Fruit fly (Drosophila melanogaster) whole organism, embryonic: ENCODE data around the gene Spt7.
A peak's percentile ranks its signal among the peaks of the same experiment; 100 is the strongest.

Experiments used
- ATbp ChIP-seq: fragments of 200-800 bp; sonication (Bioruptor generic); optimal IDR thresholded peaks from 2 replicates; lab custom pipeline; 2017; ENCODE audit warnings: missing biosample characterization, mild to moderate bottlenecking, missing genetic modification characterization, missing genetic modification reagents
- CG11456 ChIP-seq: fragments of 200-800 bp; sonication (Bioruptor generic); IDR thresholded peaks from 3 replicates; pipeline ENCODE4 v1.3.6; 2022; ENCODE audit warnings: missing biosample characterization, missing genetic modification characterization
- CG12104 ChIP-seq: fragments of 200-800 bp; sonication (Bioruptor generic); optimal IDR thresholded peaks from 3 replicates; lab custom pipeline; 2016; ENCODE audit warnings: missing biosample characterization, missing genetic modification characterization
- CG13424 ChIP-seq: fragments of 200-800 bp; sonication (Bioruptor generic); optimal IDR thresholded peaks from 2 replicates; lab custom pipeline; 2019; ENCODE audit warnings: missing biosample characterization, mild to moderate bottlenecking, missing genetic modification characterization, moderate library complexity
- CG13624 ChIP-seq: fragments of 200-800 bp; sonication (Bioruptor generic); optimal IDR thresholded peaks from 2 replicates; lab custom pipeline; 2016; ENCODE audit warnings: missing biosample characterization, missing genetic modification characterization
- CG1602 ChIP-seq: fragments of 200-800 bp; sonication (Bioruptor generic); optimal IDR thresholded peaks from 3 replicates; lab custom pipeline; 2016; ENCODE audit warnings: missing biosample characterization, missing genetic modification characterization
- CG16813 ChIP-seq: fragments of 200-800 bp; sonication (Bioruptor generic); IDR thresholded peaks from 3 replicates; pipeline ENCODE4 v1.3.6; 2022; ENCODE audit warnings: missing biosample characterization, missing genetic modification characterization; ENCODE audit not compliant: partially characterized antibody
- CG18764 ChIP-seq: fragments of 200-800 bp; sonication (Bioruptor generic); optimal IDR thresholded peaks from 3 replicates; lab custom pipeline; 2016; ENCODE audit warnings: missing biosample characterization, missing genetic modification characterization
- CG33557 ChIP-seq: fragments of 200-800 bp; sonication (Bioruptor generic); optimal IDR thresholded peaks from 2 replicates; lab custom pipeline; 2019; ENCODE audit warnings: missing biosample characterization, mild to moderate bottlenecking, missing genetic modification characterization, moderate library complexity
- CG3847 ChIP-seq: fragments of 200-800 bp; sonication (Bioruptor generic); IDR thresholded peaks from 2 replicates; pipeline ENCODE4 v1.3.6; 2022; ENCODE audit warnings: missing biosample characterization, missing genetic modification characterization
- CG6254 ChIP-seq: fragments of 200-800 bp; sonication (Bioruptor generic); optimal IDR thresholded peaks from 3 replicates; lab custom pipeline; 2017; ENCODE audit warnings: mild to moderate bottlenecking, missing biosample characterization, missing genetic modification reagents, missing genetic modification characterization
- CG7357 ChIP-seq: fragments of 200-800 bp; sonication (Bioruptor generic); IDR thresholded peaks from 3 replicates; pipeline ENCODE4 v1.3.6; 2022; ENCODE audit warnings: missing biosample characterization, missing genetic modification characterization
- D19B ChIP-seq: fragments of 200-800 bp; sonication (Bioruptor generic); optimal IDR thresholded peaks from 2 replicates; lab custom pipeline; 2017; ENCODE audit warnings: missing biosample characterization, mild to moderate bottlenecking, missing genetic modification characterization
- Deaf1 ChIP-seq: fragments of 200-800 bp; optimal IDR thresholded peaks from 3 replicates; lab custom pipeline; 2019; ENCODE audit warnings: missing biosample characterization, mild to moderate bottlenecking, missing genetic modification characterization, moderate library complexity
- Dfd ChIP-seq, 2 experiments: fragments of >200 bp; optimal IDR thresholded peaks; 2 replicates each; lab custom pipeline; 2017; ENCODE audit warnings: missing biosample characterization in 2 of 2, missing genetic modification characterization in 2 of 2
- E2f2 ChIP-seq: fragments of 200-800 bp; sonication (Bioruptor generic); IDR thresholded peaks from 2 replicates; pipeline ENCODE4 v1.3.6; 2022; ENCODE audit warnings: missing biosample characterization, missing genetic modification characterization
- ERR ChIP-seq: fragments of 200-800 bp; sonication (Bioruptor generic); optimal IDR thresholded peaks from 2 replicates; lab custom pipeline; 2016; ENCODE audit warnings: missing biosample characterization, missing genetic modification characterization
- H15 ChIP-seq: fragments of 200-800 bp; sonication (Bioruptor generic); IDR thresholded peaks from 3 replicates; pipeline ENCODE4 v1.3.6; 2022; ENCODE audit warnings: missing biosample characterization, missing genetic modification characterization
- Hmr ChIP-seq: fragments of 200-800 bp; sonication (Bioruptor generic); optimal IDR thresholded peaks from 3 replicates; lab custom pipeline; 2017; ENCODE audit warnings: mild to moderate bottlenecking, missing biosample characterization, missing genetic modification reagents, missing genetic modification characterization
- Hr3 ChIP-seq: fragments of 200-800 bp; sonication (Bioruptor generic); optimal IDR thresholded peaks from 3 replicates; lab custom pipeline; 2016; ENCODE audit warnings: missing biosample characterization, missing genetic modification characterization
- NC2β ChIP-seq: fragments of 200-800 bp; sonication (Bioruptor generic); optimal IDR thresholded peaks from 2 replicates; lab custom pipeline; 2016; ENCODE audit warnings: missing biosample characterization, missing genetic modification characterization
- NfI ChIP-seq: fragments of 200-800 bp; sonication (Bioruptor generic); optimal IDR thresholded peaks from 3 replicates; lab custom pipeline; 2018; ENCODE audit warnings: missing biosample characterization, mild to moderate bottlenecking, missing genetic modification characterization, moderate library complexity
- Opbp ChIP-seq: fragments of 200-800 bp; sonication (Bioruptor generic); IDR thresholded peaks from 3 replicates; pipeline ENCODE4 v1.3.6; 2022; ENCODE audit warnings: missing biosample characterization, missing genetic modification characterization; ENCODE audit not compliant: partially characterized antibody
- Six4 ChIP-seq: fragments of 200-800 bp; sonication (Bioruptor generic); optimal IDR thresholded peaks from 2 replicates; lab custom pipeline; 2016; ENCODE audit warnings: missing biosample characterization, missing genetic modification characterization
- az2 ChIP-seq: fragments of 200-800 bp; sonication (Bioruptor generic); optimal IDR thresholded peaks from 3 replicates; lab custom pipeline; 2016; ENCODE audit warnings: missing biosample characterization, missing genetic modification characterization
- cato ChIP-seq: fragments of 200-800 bp; sonication (Bioruptor generic); optimal IDR thresholded peaks from 2 replicates; lab custom pipeline; 2016; ENCODE audit warnings: missing biosample characterization, missing genetic modification characterization, borderline replicate concordance
- chn ChIP-seq: fragments of 200-800 bp; sonication (Bioruptor generic); optimal IDR thresholded peaks from 2 replicates; lab custom pipeline; 2016; ENCODE audit warnings: missing biosample characterization, missing genetic modification characterization
- corto ChIP-seq: fragments of 200-800 bp; sonication (Bioruptor generic); optimal IDR thresholded peaks from 2 replicates; lab custom pipeline; 2016; ENCODE audit warnings: missing biosample characterization, mild to moderate bottlenecking, missing genetic modification characterization, moderate library complexity
- esg ChIP-seq: fragments of 200-800 bp; sonication (Bioruptor generic); conservative IDR thresholded peaks from 2 replicates; pipeline ENCODE4 v1.3.6; 2022; ENCODE audit warnings: missing biosample characterization, missing genetic modification characterization
- h ChIP-seq: fragments of >200 bp; optimal IDR thresholded peaks from 2 replicates; lab custom pipeline; 2017
- hkb ChIP-seq, 2 experiments: fragments of 200-800 bp in 1 of 2; fragments of >200 bp in 1 of 2; sonication (Bioruptor generic) in 1 of 2; IDR thresholded peaks in 1 of 2; optimal IDR thresholded peaks in 1 of 2; 2 replicates each; pipeline versions ENCODE4 v1.3.6 to Lab custom; 2017 to 2022; ENCODE audit warnings: missing biosample characterization in 1 of 2, missing genetic modification characterization in 1 of 2
- jigr1 ChIP-seq: fragments of 200-800 bp; sonication (Bioruptor generic); IDR thresholded peaks from 3 replicates; pipeline ENCODE4 v1.3.6; 2022; ENCODE audit warnings: missing biosample characterization, missing genetic modification characterization
- lbe ChIP-seq: fragments of 200-800 bp; sonication (Bioruptor generic); optimal IDR thresholded peaks from 2 replicates; lab custom pipeline; 2016; ENCODE audit warnings: missing biosample characterization, mild to moderate bottlenecking, missing genetic modification characterization
- lola ChIP-seq, 3 experiments: fragments of >200 bp in 2 of 3; fragments of 200-800 bp in 1 of 3; sonication (Bioruptor generic) in 1 of 3; optimal IDR thresholded peaks; 2 replicates each; lab custom pipeline; 2017 to 2019; ENCODE audit warnings: missing biosample characterization in 3 of 3, missing genetic modification characterization in 3 of 3, mild to moderate bottlenecking in 1 of 3, moderate library complexity in 1 of 3
- mirr ChIP-seq: fragments of 200-800 bp; sonication (Bioruptor generic); optimal IDR thresholded peaks from 3 replicates; lab custom pipeline; 2018; ENCODE audit warnings: missing biosample characterization, mild to moderate bottlenecking, missing genetic modification characterization
- onecut ChIP-seq: fragments of 200-800 bp; sonication (Bioruptor generic); IDR thresholded peaks from 2 replicates; pipeline ENCODE4 v1.3.6; 2022; ENCODE audit warnings: missing biosample characterization, missing genetic modification characterization
- pfk ChIP-seq: fragments of 200-800 bp; sonication (Bioruptor generic); optimal IDR thresholded peaks from 2 replicates; lab custom pipeline; 2018; ENCODE audit warnings: missing biosample characterization, mild to moderate bottlenecking, missing genetic modification characterization, moderate library complexity
- repo ChIP-seq: fragments of 200-800 bp; sonication (Bioruptor generic); optimal IDR thresholded peaks from 2 replicates; lab custom pipeline; 2016; ENCODE audit warnings: missing biosample characterization, missing genetic modification characterization
- sc ChIP-seq, 3 experiments: fragments of >200 bp in 2 of 3; fragments of 200-800 bp in 1 of 3; sonication (Bioruptor generic) in 1 of 3; optimal IDR thresholded peaks; 2 replicates in 2 of 3; 3 replicates in 1 of 3; lab custom pipeline; 2017; ENCODE audit warnings: mild to moderate bottlenecking in 1 of 3, missing biosample characterization in 1 of 3, missing genetic modification characterization in 1 of 3, missing genetic modification reagents in 1 of 3
- sisA ChIP-seq: fragments of 200-800 bp; sonication (Bioruptor generic); IDR thresholded peaks from 2 replicates; pipeline ENCODE4 v1.3.6; 2022; ENCODE audit warnings: missing biosample characterization, missing genetic modification characterization
- sna ChIP-seq: fragments of 200-800 bp; sonication (Bioruptor generic); IDR thresholded peaks from 2 replicates; pipeline ENCODE4 v1.3.6; 2022; ENCODE audit warnings: missing biosample characterization, missing genetic modification characterization; ENCODE audit not compliant: partially characterized antibody
- tgo ChIP-seq: fragments of 200-800 bp; sonication (Bioruptor generic); IDR thresholded peaks from 3 replicates; pipeline ENCODE4 v1.3.6; 2022; ENCODE audit warnings: missing biosample characterization, missing genetic modification characterization
- tll ChIP-seq, 2 experiments: fragments of 200-800 bp in 1 of 2; fragments of >200 bp in 1 of 2; sonication (Bioruptor generic) in 1 of 2; optimal IDR thresholded peaks; 2 replicates each; lab custom pipeline; 2017 to 2019; ENCODE audit warnings: missing biosample characterization in 2 of 2, missing genetic modification characterization in 2 of 2, mild to moderate bottlenecking in 1 of 2, moderate library complexity in 1 of 2
- ttk ChIP-seq: fragments of 200-800 bp; sonication (Bioruptor generic); IDR thresholded peaks from 2 replicates; pipeline ENCODE4 v2.1.2; 2022; ENCODE audit warnings: missing biosample characterization, missing genetic modification characterization
- vfl ChIP-seq: fragments of 200-800 bp; sonication (Bioruptor generic); optimal IDR thresholded peaks from 2 replicates; lab custom pipeline; 2016; ENCODE audit warnings: missing biosample characterization, missing genetic modification characterization
- wek ChIP-seq: fragments of 200-800 bp; sonication (Bioruptor generic); optimal IDR thresholded peaks from 3 replicates; lab custom pipeline; 2018; ENCODE audit warnings: missing biosample characterization, mild to moderate bottlenecking, missing genetic modification characterization, moderate library complexity
- zfh2 ChIP-seq: fragments of 200-800 bp; sonication (Bioruptor generic); optimal IDR thresholded peaks from 2 replicates; lab custom pipeline; 2016; ENCODE audit warnings: missing biosample characterization, missing genetic modification characterization

Spt7 gene

DNA sequence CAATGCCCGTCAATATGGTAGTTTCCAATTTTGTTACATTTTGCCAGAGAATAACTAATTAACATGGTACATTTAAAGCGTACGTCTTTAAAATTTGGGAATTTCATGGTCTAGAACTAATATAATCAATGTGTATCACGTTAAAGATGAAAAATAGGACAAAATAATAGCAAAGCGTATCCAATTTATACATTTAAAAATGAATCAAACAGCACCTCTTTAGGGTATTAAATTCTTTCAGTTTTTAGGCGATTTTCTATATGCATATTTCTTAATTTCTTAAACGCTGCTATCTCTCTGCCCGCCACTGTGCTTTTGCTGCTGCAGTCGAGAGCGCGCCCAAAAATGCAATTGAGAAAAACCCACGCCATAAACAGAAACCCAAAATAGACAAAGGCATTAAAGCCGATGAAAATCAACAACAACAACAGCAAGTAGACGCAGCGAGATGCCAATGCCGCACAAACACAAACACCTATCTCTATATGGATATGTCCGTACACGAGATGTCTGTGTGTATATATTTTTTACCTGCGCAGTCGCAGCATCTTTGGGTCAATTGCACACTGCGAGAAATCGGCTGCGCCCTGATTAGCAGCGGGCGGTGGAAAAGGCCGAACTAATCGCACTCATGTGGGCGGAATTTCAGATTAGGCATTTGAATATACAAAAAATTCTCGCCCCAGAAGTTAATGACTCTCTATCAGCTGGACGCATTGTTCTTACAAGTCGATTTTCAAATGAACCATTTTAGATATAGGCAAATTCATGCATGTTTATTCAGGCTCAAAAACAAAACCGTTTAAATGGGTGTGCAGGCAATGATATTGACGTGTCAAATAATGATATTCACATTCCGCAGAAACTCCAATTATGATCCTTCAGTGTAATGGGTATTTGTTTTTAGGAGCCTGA is 20.9 kb upstream of the Spt7 start (continued):
- TF ChIP-seq Six4 (GFP tag; lab: Kevin White, UChicago), result peak; percentile 29
- 0 out of 2 replicates have a peak, but pooled peaks have one; percentile 9 for TF ChIP-seq ttk (GFP tag; lab: Robert Waterston, UW)
- TF ChIP-seq zfh2 (GFP tag; lab: Kevin White, UChicago), result no peak
- no peak for TF ChIP-seq H15 (GFP tag; lab: Robert Waterston, UW)
- no peak for TF ChIP-seq CG16813 (GFP tag; lab: Robert Waterston, UW)
- no peak for TF ChIP-seq D19B
- TF ChIP-seq hkb (optimal IDR thresholded peaks at IDR 0.05; lab: Kevin White, UChicago), result no peak
- TF ChIP-seq hkb (GFP tag; IDR thresholded peaks at IDR 0.05; lab: Robert Waterston, UW), result peak; percentile 33; the same call in 1 of the 2 replicates
- TF ChIP-seq Opbp (GFP tag; lab: Robert Waterston, UW), result no peak
- peak; percentile 70 for TF ChIP-seq CG13424 (tag; lab: Kevin White, UChicago)
- no peak for TF ChIP-seq Dfd (GFP tag; optimal IDR thresholded peaks at IDR 0.05; lab: Kevin White, UChicago)
- TF ChIP-seq pfk (GFP tag; lab: Kevin White, UChicago), result no peak
- no peak for TF ChIP-seq sc (optimal IDR thresholded peaks at IDR 0.05; lab: Kevin White, UChicago)
- peak; percentile 74 for TF ChIP-seq sc (GFP tag; optimal IDR thresholded peaks at IDR 0.05; lab: Kevin White, UChicago)
- peak; percentile 7 for TF ChIP-seq Hmr (GFP tag; lab: Kevin White, UChicago)
- peak; percentile 35 for TF ChIP-seq Hr3
- peak; percentile 54 for TF ChIP-seq az2
- peak; percentile 6 for TF ChIP-seq CG18764
- no peak for TF ChIP-seq vfl (GFP tag; lab: Kevin White, UChicago)
- peak; percentile 31; the same call in 1 of the 2 replicates for TF ChIP-seq onecut (GFP tag; lab: Robert Waterston, UW)
- TF ChIP-seq mirr (GFP tag; lab: Kevin White, UChicago), result no peak
- 0 out of 3 replicates have a peak, but pooled peaks have one; percentile 31 for TF ChIP-seq CG7357 (GFP tag; lab: Robert Waterston, UW)
- TF ChIP-seq tll (GFP tag; optimal IDR thresholded peaks at IDR 0.05; lab: Kevin White, UChicago), result peak in 1 of 2 experiments; percentile 89
- TF ChIP-seq cato (GFP tag; lab: Kevin White, UChicago), result no peak
- no peak for TF ChIP-seq NC2β
- TF ChIP-seq wek, result no peak
- TF ChIP-seq tgo (GFP tag; lab: Robert Waterston, UW), result no peak
- peak; percentile 38 for TF ChIP-seq sisA (GFP tag; lab: Robert Waterston, UW)
- peak; percentile 79 for TF ChIP-seq CG33557 (GFP tag; lab: Kevin White, UChicago)
- TF ChIP-seq CG3847 (GFP tag; lab: Robert Waterston, UW), result no peak
- no peak for TF ChIP-seq corto (GFP tag; lab: Kevin White, UChicago)
- TF ChIP-seq repo, result no peak
- TF ChIP-seq lbe (GFP tag; lab: Kevin White, UChicago), result no peak
- TF ChIP-seq lola (GFP tag; optimal IDR thresholded peaks at IDR 0.05; lab: Kevin White, UChicago), result peak in 1 of 3 experiments; percentile 87
- peak; percentile 31 for TF ChIP-seq Deaf1 (tag; lab: Kevin White, UChicago)
- no peak for TF ChIP-seq CG13624
- TF ChIP-seq NfI (GFP tag; lab: Kevin White, UChicago), result no peak
- TF ChIP-seq CG1602, result peak; percentile 64
- TF ChIP-seq jigr1, result peak; percentile 20; the same call in 1 of the 3 replicates
- peak; percentile 65 for TF ChIP-seq ATbp
- peak; percentile 35 for TF ChIP-seq CG12104
- peak; percentile 50; the same call in 1 of the 2 replicates for TF ChIP-seq esg (GFP tag; lab: Robert Waterston, UW)
- TF ChIP-seq CG11456 (GFP tag; lab: Robert Waterston, UW), result no peak
- TF ChIP-seq CG6254 (GFP tag; lab: Kevin White, UChicago), result peak; percentile 53
- TF ChIP-seq ERR (GFP tag; lab: Kevin White, UChicago), result no peak
- TF ChIP-seq sna, result no peak
- TF ChIP-seq chn (GFP tag; lab: Kevin White, UChicago), result peak; percentile 44
- peak; percentile 29; the same call in 1 of the 2 replicates for TF ChIP-seq E2f2 (GFP tag; lab: Robert Waterston, UW)
- no peak for TF ChIP-seq h (lab: Kevin White, UChicago)
